Worm (Caenorhabditis elegans): ENCODE data around the gene K02E2.1.

DNA sequence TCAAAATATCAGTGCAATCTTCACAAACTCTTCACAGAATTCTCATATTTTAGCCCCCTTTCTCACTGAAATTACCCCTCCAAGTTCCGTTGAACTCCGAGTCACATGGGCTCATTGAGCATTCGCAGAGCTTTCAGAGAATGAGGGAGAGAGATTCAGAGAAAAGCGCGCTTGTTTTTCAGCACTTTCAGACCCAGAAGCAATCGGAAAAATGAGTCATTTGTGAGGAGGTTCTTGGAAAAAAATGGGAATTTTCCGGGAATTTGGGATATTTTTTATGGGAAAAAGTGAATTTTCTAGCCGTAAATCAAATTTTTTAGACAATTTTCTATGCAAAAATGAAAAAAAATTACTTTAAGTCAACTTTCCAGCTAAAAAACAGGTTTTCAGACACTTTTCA is 51.5 kb downstream of the K02E2.1 start:
- no peak for TF ChIP-seq K12H6.12 (tag; optimal IDR thresholded peaks at IDR 0.05)
- no peak for TF ChIP-seq unc-62 (GFP tag; optimal IDR thresholded peaks at IDR 0.05)
- TF ChIP-seq dpff-1 (tag; optimal IDR thresholded peaks at IDR 0.05): no peak
- TF ChIP-seq nhr-120 (GFP tag; IDR thresholded peaks at IDR 0.05): no peak
- TF ChIP-seq nhr-90 (tag; optimal IDR thresholded peaks at IDR 0.05): no peak
- TF ChIP-seq C06A6.2 (GFP tag; conservative IDR thresholded peaks at IDR 0.05): no peak
- TF ChIP-seq B0035.1 (tag; optimal IDR thresholded peaks at IDR 0.05): no peak
- TF ChIP-seq ama-1 (optimal IDR thresholded peaks at IDR 0.05): no peak
- TF ChIP-seq ama-1 (GFP tag; optimal IDR thresholded peaks at IDR 0.05): no peak
- no peak for TF ChIP-seq snpc-4 (GFP tag; optimal IDR thresholded peaks at IDR 0.05)
- TF ChIP-seq snpc-4 (tag; optimal IDR thresholded peaks at IDR 0.05): no peak
- no peak for TF ChIP-seq Y67H2A.10 (GFP tag; conservative IDR thresholded peaks at IDR 0.05)

Measured in whole organism, young adult.